Fruit fly (Drosophila melanogaster) S2 (cell line): ENCODE measurements around the gene Ccdc39.

Experiments used
- CG8478 ChIP-seq: fragments of >200 bp; optimal IDR thresholded peaks from 2 replicates; lab custom pipeline; 2018
- CTCF ChIP-seq, 2 experiments: fragments of >200 bp; optimal IDR thresholded peaks; 2 replicates each; lab custom pipeline; 2018

- TF ChIP-seq CTCF (optimal IDR thresholded peaks at IDR 0.05; lab: Kevin White, UChicago) (no peak), CG8478 (lab: Kevin White, UChicago) (no peak)
Measured at dm6 chr3R:4774953-4775352, 9.6 kb downstream of the Ccdc39 start, which contains the start of gene CG44088.
